Worm (Caenorhabditis elegans) whole organism, midembryonic: ENCODE measurements around the gene szy-4.

Experiments used
- T22C8.4 ChIP-seq: fragments of 200-800 bp; sonication (Bioruptor generic); IDR thresholded peaks from 2 replicates; pipeline ENCODE4 v1.3.6; 2022; ENCODE audit warnings: missing genetic modification characterization, missing compliant biosample characterization
- cog-1 ChIP-seq: sonication (generic microtip); optimal IDR thresholded peaks from 2 replicates; lab custom pipeline; 2016; ENCODE audit warnings: missing genetic modification characterization, missing compliant biosample characterization
- flt-1 ChIP-seq: fragments of 200-800 bp; sonication (Bioruptor generic); IDR thresholded peaks from 2 replicates; pipeline ENCODE4 v1.3.6; 2022; ENCODE audit warnings: missing genetic modification characterization, missing compliant biosample characterization
- klf-2 ChIP-seq: fragments of 200-800 bp; sonication (Bioruptor generic); conservative IDR thresholded peaks from 2 replicates; pipeline ENCODE4 v1.3.6; 2022; ENCODE audit warnings: missing genetic modification reagents, missing genetic modification characterization, missing compliant biosample characterization
- med-1 ChIP-seq: sonication (generic microtip); optimal IDR thresholded peaks from 2 replicates; lab custom pipeline; 2017; ENCODE audit warnings: missing genetic modification characterization, mild to moderate bottlenecking, missing compliant biosample characterization, antibody characterized with exemption, missing genetic modification reagents; ENCODE audit not compliant: insufficient read depth
- ref-1 ChIP-seq: fragments of 200-800 bp; sonication (Bioruptor generic); conservative IDR thresholded peaks from 2 replicates; pipeline ENCODE4 v1.3.6; 2022; ENCODE audit warnings: missing genetic modification reagents, missing genetic modification characterization, missing compliant biosample characterization
- tab-1 ChIP-seq: fragments of 200-800 bp; sonication (Bioruptor generic); IDR thresholded peaks from 2 replicates; pipeline ENCODE4 v1.3.6; 2022; ENCODE audit warnings: missing genetic modification characterization, missing compliant biosample characterization
- ztf-23 ChIP-seq: fragments of 200-800 bp; sonication (Bioruptor generic); IDR thresholded peaks from 2 replicates; pipeline ENCODE4 v1.3.6; 2022; ENCODE audit warnings: missing genetic modification reagents, missing genetic modification characterization, missing compliant biosample characterization
- ztf-29 ChIP-seq: fragments of 200-800 bp; sonication (Bioruptor generic); IDR thresholded peaks from 2 replicates; pipeline ENCODE4 v1.3.6; 2022; ENCODE audit warnings: missing genetic modification reagents, missing genetic modification characterization, missing compliant biosample characterization

szy-4 gene

ce11 chrII:6248503-6248902 lies 50.0 kb downstream of the szy-4 start:
- TF ChIP-seq ref-1 (GFP tag; lab: Robert Waterston, UW) (peak; percentile 83), cog-1 (tag; lab: Kevin White, UChicago) (peak; percentile 43), tab-1 (peak; percentile 91), ztf-23 (GFP tag; lab: Robert Waterston, UW) (peak; percentile 90), flt-1 (GFP tag; lab: Robert Waterston, UW) (peak; percentile 92), med-1 (GFP tag; lab: Kevin White, UChicago) (peak; percentile 20), klf-2 (GFP tag; lab: Robert Waterston, UW) (peak; percentile 71), ztf-29 (GFP tag; lab: Robert Waterston, UW) (peak; percentile 66), T22C8.4 (GFP tag; lab: Robert Waterston, UW) (no peak; the same call in 1 of the 2 replicates)

- TF ChIP-seq tab-1 = no peak
- TF ChIP-seq ref-1 (GFP tag; lab: Robert Waterston, UW) = no peak
- TF ChIP-seq flt-1 (GFP tag; lab: Robert Waterston, UW) = 0 out of 2 replicates have a peak, but pooled peaks have one; percentile 51
These were observed 52.4 kb downstream of the szy-4 start, which contains the start of gene phb-2 for ce11 chrII:6250782-6251461. TSS of gene phb-2 (plus strand) at chrII:6251411.
